Fruit fly (Drosophila melanogaster): ENCODE data around the gene Gyc88E.

DNA sequence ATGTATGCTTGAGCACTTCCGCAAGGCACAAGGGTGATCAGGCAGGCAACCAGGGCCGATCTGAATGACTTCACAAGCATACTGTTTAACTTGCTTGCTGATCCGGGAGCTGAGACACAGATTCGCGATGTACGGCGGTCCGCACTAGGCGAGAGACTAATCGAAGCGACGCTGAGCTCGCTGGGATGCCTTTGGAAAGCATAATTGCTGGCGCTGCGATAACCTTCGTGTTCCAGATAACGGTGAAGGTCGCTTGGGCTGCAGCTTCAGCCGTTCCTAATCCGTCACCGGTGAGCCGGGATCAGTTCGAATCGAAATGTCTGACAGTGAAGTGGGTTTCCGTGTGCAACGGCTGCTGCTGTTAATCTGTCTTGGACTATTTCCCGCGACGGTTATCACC, 13.3 kb upstream of the Gyc88E start, which contains the start of the genes CG6912 and CG3984:
- TF ChIP-seq CG32121 (GFP tag; IDR thresholded peaks at IDR 0.05) (no peak), CG14655 (GFP tag; optimal IDR thresholded peaks at IDR 0.05) (no peak), EcR (GFP tag; optimal IDR thresholded peaks at IDR 0.05) (no peak), CG10348 (GFP tag; IDR thresholded peaks at IDR 0.05) (no peak), CG15710 (tag; optimal IDR thresholded peaks at IDR 0.05) (no peak), CG4496 (GFP tag; IDR thresholded peaks at IDR 0.05) (no peak), D1 (tag; optimal IDR thresholded peaks at IDR 0.05) (no peak), CG9948 (tag; optimal IDR thresholded peaks at IDR 0.05) (no peak), Pif1B (GFP tag; optimal IDR thresholded peaks at IDR 0.05) (no peak), Snoo (tag; optimal IDR thresholded peaks at IDR 0.05) (no peak), fd96Ca (GFP tag; IDR thresholded peaks at IDR 0.05) (no peak), CG8159 (tag; optimal IDR thresholded peaks at IDR 0.05) (no peak), CG8301 (tag; optimal IDR thresholded peaks at IDR 0.05) (no peak), CG13204 (GFP tag; optimal IDR thresholded peaks at IDR 0.05) (no peak)
